Fruit fly (Drosophila melanogaster) whole organism, wandering third instar larva: Measurements from ENCODE around the gene UbcE2H.

Experiments used
- Abd-B ChIP-seq: fragments of >200 bp; optimal IDR thresholded peaks from 2 replicates; lab custom pipeline; 2017; ENCODE audit warnings: missing biosample characterization, missing genetic modification characterization
- CG32264 ChIP-seq: fragments of 200-800 bp; sonication (Bioruptor generic); optimal IDR thresholded peaks from 2 replicates; lab custom pipeline; 2016; ENCODE audit warnings: missing biosample characterization, missing genetic modification characterization
- Dfd ChIP-seq: fragments of >200 bp; optimal IDR thresholded peaks from 2 replicates; lab custom pipeline; 2017; ENCODE audit warnings: missing biosample characterization, missing genetic modification characterization
- Dif ChIP-seq: fragments of 200-275, 200-300 bp; sonication (Bioruptor generic); optimal IDR thresholded peaks from 2 replicates; lab custom pipeline; 2018; ENCODE audit warnings: missing biosample characterization, missing genetic modification characterization; ENCODE audit not compliant: partially characterized antibody
- GATAd ChIP-seq: sonication (Bioruptor generic); optimal IDR thresholded peaks from 2 replicates; lab custom pipeline; 2016; ENCODE audit warnings: missing biosample characterization, missing genetic modification characterization
- HLH106 ChIP-seq: fragments of 200-800 bp; optimal IDR thresholded peaks from 3 replicates; lab custom pipeline; 2019; ENCODE audit warnings: missing biosample characterization, mild to moderate bottlenecking, missing genetic modification characterization, moderate library complexity
- Hnf4 ChIP-seq: fragments of 200-800 bp; sonication (Bioruptor generic); optimal IDR thresholded peaks from 2 replicates; lab custom pipeline; 2016; ENCODE audit warnings: missing biosample characterization, mild to moderate bottlenecking, missing genetic modification characterization
- Hr78 ChIP-seq: fragments of >200 bp; optimal IDR thresholded peaks from 2 replicates; lab custom pipeline; 2017; ENCODE audit warnings: missing biosample characterization, missing genetic modification characterization
- Jra ChIP-seq: sonication (Bioruptor generic); optimal IDR thresholded peaks from 2 replicates; lab custom pipeline; 2016; ENCODE audit warnings: missing biosample characterization, missing genetic modification characterization
- Mio ChIP-seq: sonication (Bioruptor generic); optimal IDR thresholded peaks from 2 replicates; lab custom pipeline; 2016; ENCODE audit warnings: missing biosample characterization, missing genetic modification characterization
- N ChIP-seq: fragments of >200 bp; optimal IDR thresholded peaks from 2 replicates; lab custom pipeline; 2018; ENCODE audit warnings: missing biosample characterization, missing external identifiers, missing genetic modification characterization
- OdsH ChIP-seq: fragments of 200-800 bp; sonication (Bioruptor generic); optimal IDR thresholded peaks from 2 replicates; lab custom pipeline; 2016; ENCODE audit warnings: missing biosample characterization, mild to moderate bottlenecking, missing genetic modification characterization
- Rel ChIP-seq, 2 experiments: fragments of 200-800 bp; sonication (Bioruptor generic) in 1 of 2; optimal IDR thresholded peaks; 2 replicates in 1 of 2; 3 replicates in 1 of 2; lab custom pipeline; 2016 to 2019; ENCODE audit warnings: mild to moderate bottlenecking in 2 of 2, missing biosample characterization in 2 of 2, missing genetic modification characterization in 2 of 2, moderate library complexity in 1 of 2
- Sp1 ChIP-seq: fragments of 200-800 bp; sonication (Bioruptor generic); optimal IDR thresholded peaks from 3 replicates; lab custom pipeline; 2019; ENCODE audit warnings: missing biosample characterization, mild to moderate bottlenecking, missing genetic modification characterization, moderate library complexity
- Vsx2 ChIP-seq: fragments of 200-300, 225-300 bp; sonication (Bioruptor generic); optimal IDR thresholded peaks from 2 replicates; lab custom pipeline; 2018; ENCODE audit warnings: missing biosample characterization, missing genetic modification characterization; ENCODE audit not compliant: partially characterized antibody
- dl ChIP-seq, 2 experiments: fragments of 175-275, 200-275 bp in 1 of 2; fragments of 200-275 bp in 1 of 2; sonication (Bioruptor generic); optimal IDR thresholded peaks; lab custom pipeline; 2018; ENCODE audit warnings: mild to moderate bottlenecking in 2 of 2, missing biosample characterization in 2 of 2, missing genetic modification characterization in 2 of 2, moderate library complexity in 2 of 2; ENCODE audit not compliant: partially characterized antibody in 2 of 2, insufficient read depth in 1 of 2
- dmrt93B ChIP-seq: fragments of 200-800 bp; sonication (Bioruptor generic); optimal IDR thresholded peaks from 2 replicates; lab custom pipeline; 2018; ENCODE audit warnings: missing biosample characterization, mild to moderate bottlenecking, missing genetic modification characterization
- foxo ChIP-seq, 2 experiments: fragments of 200-800 bp; sonication (Bioruptor generic); optimal IDR thresholded peaks; 2 replicates in 1 of 2; 3 replicates in 1 of 2; lab custom pipeline; 2016 to 2017; ENCODE audit warnings: missing biosample characterization in 2 of 2, missing genetic modification characterization in 2 of 2
- fru ChIP-seq: fragments of 200-800 bp; sonication (Bioruptor generic); optimal IDR thresholded peaks from 3 replicates; lab custom pipeline; 2016; ENCODE audit warnings: missing biosample characterization, mild to moderate bottlenecking, missing genetic modification characterization
- h ChIP-seq: fragments of 200-800 bp; sonication (Bioruptor generic); optimal IDR thresholded peaks from 3 replicates; lab custom pipeline; 2016; ENCODE audit warnings: missing biosample characterization, mild to moderate bottlenecking, missing genetic modification characterization
- jim ChIP-seq: fragments of 175-275, 200-325 bp; sonication (Bioruptor generic); optimal IDR thresholded peaks from 2 replicates; lab custom pipeline; 2016; ENCODE audit warnings: missing biosample characterization, mild to moderate bottlenecking, missing genetic modification characterization
- lola ChIP-seq: fragments of >200 bp; optimal IDR thresholded peaks from 2 replicates; lab custom pipeline; 2017; ENCODE audit warnings: missing biosample characterization, missing genetic modification characterization
- psq ChIP-seq: fragments of 200-800 bp; sonication (Bioruptor generic); optimal IDR thresholded peaks from 3 replicates; lab custom pipeline; 2017; ENCODE audit warnings: missing biosample characterization, mild to moderate bottlenecking, missing genetic modification characterization, moderate library complexity
- rgr ChIP-seq: fragments of 200-800 bp; sonication (Bioruptor generic); optimal IDR thresholded peaks from 3 replicates; lab custom pipeline; 2016; ENCODE audit warnings: missing biosample characterization, mild to moderate bottlenecking, missing genetic modification characterization
- sage ChIP-seq: fragments of 200-800 bp; sonication (Bioruptor generic); optimal IDR thresholded peaks from 2 replicates; lab custom pipeline; 2016; ENCODE audit warnings: missing biosample characterization, mild to moderate bottlenecking, missing genetic modification characterization

UbcE2H gene

DNA sequence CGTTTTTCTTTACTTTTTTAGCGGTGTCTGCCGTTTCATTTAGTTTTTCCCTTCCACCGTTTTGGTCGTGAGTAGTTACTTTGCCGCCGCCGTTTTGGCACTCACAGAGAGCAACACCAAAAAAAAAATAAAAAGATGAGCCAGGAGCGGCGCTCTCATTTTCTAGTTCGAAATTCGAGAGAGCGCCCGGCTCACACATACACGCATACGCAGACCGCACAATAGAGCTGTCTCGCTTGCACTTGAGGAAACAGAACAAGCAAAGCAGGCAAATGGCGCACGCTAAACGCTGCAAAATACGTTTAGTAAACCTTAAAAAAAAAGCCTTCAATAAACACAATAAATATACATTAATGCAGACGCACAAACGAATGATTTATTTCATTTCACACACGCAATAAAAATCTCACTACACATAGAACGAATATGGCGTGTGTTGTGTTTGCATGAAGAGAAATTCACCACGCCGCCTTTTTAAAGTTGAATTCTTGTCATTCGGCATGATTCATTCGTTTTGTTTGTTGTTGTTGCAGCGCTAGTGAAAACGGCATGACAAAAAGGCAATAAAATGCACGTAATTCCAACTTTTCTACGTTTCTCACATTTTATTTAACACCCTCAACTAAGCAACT lies 37.2 kb downstream of the UbcE2H start:
- TF ChIP-seq sage (GFP tag; lab: Kevin White, UChicago) = peak; percentile 4
- TF ChIP-seq CG32264 (GFP tag; lab: Kevin White, UChicago) = no peak
- peak; percentile 38 for TF ChIP-seq psq (GFP tag; lab: Kevin White, UChicago)
- no peak for TF ChIP-seq Hr78 (GFP tag; lab: Kevin White, UChicago)
- TF ChIP-seq h = peak; percentile 35
- peak; percentile 83 for TF ChIP-seq Dif
- no peak for TF ChIP-seq Dfd (GFP tag; lab: Kevin White, UChicago)
- TF ChIP-seq OdsH (GFP tag; lab: Kevin White, UChicago) = no peak
- TF ChIP-seq rgr = no peak
- TF ChIP-seq Hnf4 = no peak
- TF ChIP-seq foxo (GFP tag; optimal IDR thresholded peaks at IDR 0.05; lab: Kevin White, UChicago) = no peak
- TF ChIP-seq dl (GFP tag; optimal IDR thresholded peaks at IDR 0.05; lab: Kevin White, UChicago; ENCODE audit: insufficient read depth in 1 of 2, partially characterized antibody in 2 of 2) = peak; percentile 38 to 70
- TF ChIP-seq dmrt93B (GFP tag; lab: Kevin White, UChicago) = no peak
- no peak for TF ChIP-seq Mio (GFP tag; lab: Kevin White, UChicago)
- TF ChIP-seq N (GFP tag; lab: Kevin White, UChicago) = peak; percentile 75
- TF ChIP-seq, all 38 proteins: peak for 6

DNA sequence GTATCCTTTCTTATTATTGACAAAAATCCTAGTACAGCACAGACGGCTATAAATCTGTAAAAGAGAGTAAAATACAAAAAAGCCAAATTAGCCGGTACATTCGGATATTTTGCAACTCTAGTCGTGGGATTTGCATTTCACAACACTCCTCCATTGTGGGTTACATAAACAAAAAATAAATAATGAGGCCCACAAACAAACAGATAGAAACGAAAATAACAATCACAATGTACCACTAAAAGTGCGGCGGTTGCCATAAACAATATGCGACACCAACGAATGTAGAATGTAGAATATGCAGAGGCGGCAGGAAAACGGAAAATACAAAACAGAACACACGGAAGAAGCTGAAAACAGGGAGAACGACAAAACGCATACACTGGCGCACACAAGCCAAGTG lies 37.8 kb downstream of the UbcE2H start:
- TF ChIP-seq sage (GFP tag; lab: Kevin White, UChicago) (no peak), psq (GFP tag; lab: Kevin White, UChicago) (peak; percentile 60), GATAd (GFP tag; lab: Kevin White, UChicago) (no peak), Abd-B (GFP tag; lab: Kevin White, UChicago) (no peak), jim (no peak), lola (GFP tag; lab: Kevin White, UChicago) (no peak), Hnf4 (no peak)

DNA sequence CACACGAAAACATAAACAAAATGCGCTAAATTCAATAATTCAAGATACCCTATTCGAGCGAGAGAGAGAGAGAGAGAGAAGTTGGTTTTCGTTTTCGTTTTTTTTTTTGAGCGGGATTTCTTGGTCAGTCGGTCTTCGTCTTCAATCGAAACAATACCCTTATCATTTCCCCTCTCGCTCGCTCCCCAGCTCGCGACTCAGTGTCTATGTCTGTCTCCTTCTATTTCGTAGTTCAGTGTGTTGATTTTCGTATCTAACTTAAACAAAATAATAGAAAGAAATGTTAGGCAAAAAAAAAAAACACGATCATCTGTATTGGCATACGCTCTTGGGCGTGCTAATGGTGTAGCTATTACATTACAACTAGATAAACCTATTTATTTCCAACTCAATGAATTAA lies 44.6 kb downstream of the UbcE2H start:
- TF ChIP-seq Vsx2 (GFP tag; lab: Kevin White, UChicago) (no peak), Hr78 (GFP tag; lab: Kevin White, UChicago) (no peak), foxo (GFP tag; optimal IDR thresholded peaks at IDR 0.05; lab: Kevin White, UChicago) (no peak), h (peak; percentile 21), psq (GFP tag; lab: Kevin White, UChicago) (peak; percentile 10)
- TF ChIP-seq, all 38 proteins: peak for 2

DNA sequence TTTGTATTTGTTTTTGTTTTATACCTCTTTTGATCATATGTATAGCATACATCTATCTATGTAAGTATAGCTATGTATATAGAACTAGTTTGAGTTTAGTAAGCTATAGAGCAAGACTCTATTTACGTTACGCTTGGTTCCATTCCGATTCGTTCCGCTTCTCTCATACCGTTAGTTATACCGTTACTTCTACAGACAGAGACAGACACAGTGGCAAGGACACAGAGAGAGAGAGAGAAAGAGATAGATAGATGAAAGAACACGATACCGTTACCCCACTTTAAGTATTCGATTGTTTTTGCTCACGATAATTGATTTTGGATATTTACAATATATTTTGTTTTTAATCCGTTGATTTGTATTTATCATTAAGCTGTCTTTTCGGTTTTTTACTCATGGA lies 47.3 kb downstream of the UbcE2H start:
- TF ChIP-seq h = no peak
- TF ChIP-seq Sp1 = no peak
- TF ChIP-seq Dif = no peak
- no peak for TF ChIP-seq foxo (GFP tag; optimal IDR thresholded peaks at IDR 0.05; lab: Kevin White, UChicago)
- no peak for TF ChIP-seq HLH106 (tag; lab: Kevin White, UChicago)
- no peak for TF ChIP-seq Hnf4
- no peak for TF ChIP-seq Jra (GFP tag; lab: Kevin White, UChicago)
- no peak for TF ChIP-seq dl (GFP tag; optimal IDR thresholded peaks at IDR 0.05; lab: Kevin White, UChicago; ENCODE audit: insufficient read depth in 1 of 2, partially characterized antibody in 2 of 2)
- no peak for TF ChIP-seq fru (GFP tag; lab: Kevin White, UChicago)

DNA sequence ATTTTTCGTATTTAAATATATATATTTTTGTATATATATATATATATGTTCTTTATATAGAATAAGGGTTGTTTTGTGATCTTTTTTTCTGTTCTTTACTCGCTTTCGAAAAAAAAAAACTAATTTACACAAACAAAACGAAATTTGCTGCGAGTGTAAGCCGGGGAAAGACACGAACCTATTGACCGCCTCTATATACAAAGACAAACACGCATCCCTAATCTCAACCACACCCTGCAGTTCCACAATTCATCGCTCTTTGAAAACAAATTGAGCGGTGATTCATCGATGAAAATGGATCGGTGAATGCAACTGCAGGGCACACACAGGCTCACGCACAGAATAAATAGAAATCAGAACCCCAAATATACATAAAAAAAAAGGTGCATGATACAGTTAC lies 54.9 kb downstream of the UbcE2H start:
- TF ChIP-seq Rel (GFP tag; optimal IDR thresholded peaks at IDR 0.05; lab: Kevin White, UChicago) (no peak), Rel (tag; optimal IDR thresholded peaks at IDR 0.05; lab: Kevin White, UChicago) (peak; percentile 52), HLH106 (tag; lab: Kevin White, UChicago) (no peak)
